Fruit fly (Drosophila melanogaster) whole organism, embryonic: ENCODE results near the gene obst-F.

Source experiments
- Atf3 ChIP-seq: fragments of 200-800 bp; sonication (Bioruptor generic); optimal IDR thresholded peaks from 3 replicates; lab custom pipeline; 2016; ENCODE audit warnings: missing biosample characterization, missing genetic modification characterization
- B-H2 ChIP-seq: fragments of 200-800 bp; sonication (Bioruptor generic); optimal IDR thresholded peaks from 2 replicates; lab custom pipeline; 2018; ENCODE audit warnings: missing biosample characterization, mild to moderate bottlenecking, missing genetic modification characterization
- CG12744 ChIP-seq: fragments of 200-800 bp; sonication (Bioruptor generic); optimal IDR thresholded peaks from 2 replicates; lab custom pipeline; 2016; ENCODE audit warnings: missing biosample characterization, missing genetic modification characterization
- CG13624 ChIP-seq: fragments of 200-800 bp; sonication (Bioruptor generic); optimal IDR thresholded peaks from 2 replicates; lab custom pipeline; 2016; ENCODE audit warnings: missing biosample characterization, missing genetic modification characterization
- CG13775 ChIP-seq: fragments of 200-800 bp; sonication (Bioruptor generic); optimal IDR thresholded peaks from 3 replicates; lab custom pipeline; 2017; ENCODE audit warnings: missing biosample characterization, mild to moderate bottlenecking, missing genetic modification characterization
- CG13894 ChIP-seq: fragments of 200-800 bp; sonication (Bioruptor generic); optimal IDR thresholded peaks from 3 replicates; lab custom pipeline; 2018; ENCODE audit warnings: missing biosample characterization, mild to moderate bottlenecking, missing genetic modification characterization, moderate library complexity
- CG15696 ChIP-seq: fragments of 200-800 bp; sonication (Bioruptor generic); optimal IDR thresholded peaks from 2 replicates; lab custom pipeline; 2019; ENCODE audit warnings: missing biosample characterization, mild to moderate bottlenecking, missing genetic modification characterization, moderate library complexity
- CG2889 ChIP-seq: fragments of 200-800 bp; sonication (Bioruptor generic); IDR thresholded peaks from 3 replicates; pipeline ENCODE4 v1.3.6; 2022; ENCODE audit warnings: missing biosample characterization, missing genetic modification characterization
- CG34376 ChIP-seq: fragments of 200-800 bp; sonication (Bioruptor generic); optimal IDR thresholded peaks from 2 replicates; lab custom pipeline; 2018; ENCODE audit warnings: missing biosample characterization, mild to moderate bottlenecking, missing genetic modification characterization
- CG4282 ChIP-seq: fragments of 200-800 bp; sonication (Bioruptor generic); optimal IDR thresholded peaks from 2 replicates; lab custom pipeline; 2016; ENCODE audit warnings: missing biosample characterization, missing genetic modification characterization
- CG4360 ChIP-seq: fragments of 200-800 bp; sonication (Bioruptor generic); IDR thresholded peaks from 2 replicates; pipeline ENCODE4 v1.3.6; 2022; ENCODE audit warnings: missing biosample characterization, missing genetic modification characterization
- CG4730 ChIP-seq: fragments of 200-800 bp; sonication (Bioruptor generic); IDR thresholded peaks from 2 replicates; pipeline ENCODE4 v1.3.6; 2022; ENCODE audit warnings: missing biosample characterization, missing genetic modification characterization
- CG6683 ChIP-seq: fragments of 200-800 bp; sonication (Bioruptor generic); optimal IDR thresholded peaks from 2 replicates; lab custom pipeline; 2017; ENCODE audit warnings: missing biosample characterization, mild to moderate bottlenecking, missing genetic modification characterization, missing genetic modification reagents
- CG6791 ChIP-seq: fragments of 200-800 bp; sonication (Bioruptor generic); IDR thresholded peaks from 3 replicates; pipeline ENCODE4 v1.3.6; 2022; ENCODE audit warnings: missing biosample characterization, missing genetic modification characterization; ENCODE audit not compliant: partially characterized antibody
- CG7745 ChIP-seq: fragments of 200-800 bp; sonication (Bioruptor generic); optimal IDR thresholded peaks from 2 replicates; lab custom pipeline; 2018; ENCODE audit warnings: missing biosample characterization, mild to moderate bottlenecking, missing genetic modification characterization, moderate library complexity
- CG8478 ChIP-seq: fragments of >200 bp; optimal IDR thresholded peaks from 2 replicates; lab custom pipeline; 2018
- CG9609 ChIP-seq: fragments of 200-800 bp; sonication (Bioruptor generic); optimal IDR thresholded peaks from 3 replicates; lab custom pipeline; 2016; ENCODE audit warnings: missing biosample characterization, missing genetic modification characterization
- E2f1 ChIP-seq: fragments of 200-800 bp; sonication (Bioruptor generic); IDR thresholded peaks from 2 replicates; pipeline ENCODE4 v1.3.6; 2022; ENCODE audit warnings: missing biosample characterization, missing genetic modification characterization
- Fer2 ChIP-seq: fragments of 200-800 bp; sonication (Bioruptor generic); optimal IDR thresholded peaks from 2 replicates; lab custom pipeline; 2018; ENCODE audit warnings: missing biosample characterization, mild to moderate bottlenecking, missing genetic modification characterization, moderate library complexity
- GATAe ChIP-seq: fragments of 200-800 bp; sonication (Bioruptor generic); conservative IDR thresholded peaks from 2 replicates; pipeline ENCODE4 v1.3.6; 2022; ENCODE audit warnings: missing biosample characterization, missing genetic modification characterization
- H2.0 ChIP-seq: fragments of 200-800 bp; sonication (Bioruptor generic); IDR thresholded peaks from 2 replicates; pipeline ENCODE4 v1.3.6; 2022; ENCODE audit warnings: missing biosample characterization, missing genetic modification characterization
- Hey ChIP-seq: fragments of 200-800 bp; sonication (Bioruptor generic); optimal IDR thresholded peaks from 3 replicates; lab custom pipeline; 2018; ENCODE audit warnings: missing biosample characterization, mild to moderate bottlenecking, missing genetic modification characterization
- MESR4 ChIP-seq: fragments of 200-800 bp; sonication (Bioruptor generic); optimal IDR thresholded peaks from 2 replicates; lab custom pipeline; 2018; ENCODE audit warnings: missing biosample characterization, mild to moderate bottlenecking, missing genetic modification characterization, moderate library complexity
- Myb ChIP-seq: fragments of 200-800 bp; sonication (Bioruptor generic); optimal IDR thresholded peaks from 2 replicates; lab custom pipeline; 2016; ENCODE audit warnings: missing biosample characterization, missing genetic modification characterization
- Poxn ChIP-seq: fragments of 200-800 bp; sonication (Bioruptor generic); IDR thresholded peaks from 2 replicates; pipeline ENCODE4 v1.3.6; 2022; ENCODE audit warnings: missing biosample characterization, missing genetic modification characterization
- Scr ChIP-seq: fragments of 200-800 bp; sonication (Bioruptor generic); IDR thresholded peaks from 2 replicates; pipeline ENCODE4 v1.3.6; 2022; ENCODE audit warnings: missing biosample characterization, missing genetic modification characterization; ENCODE audit not compliant: partially characterized antibody
- Sox102F ChIP-seq: fragments of 200-800 bp; sonication (Bioruptor generic); optimal IDR thresholded peaks from 2 replicates; lab custom pipeline; 2018; ENCODE audit warnings: missing biosample characterization, mild to moderate bottlenecking, missing genetic modification characterization, moderate library complexity
- Tbp ChIP-seq: fragments of >200 bp; optimal IDR thresholded peaks from 2 replicates; lab custom pipeline; 2018; ENCODE audit warnings: missing biosample characterization, missing genetic modification characterization
- ash1 ChIP-seq: fragments of 200-800 bp; sonication (Bioruptor generic); optimal IDR thresholded peaks from 2 replicates; lab custom pipeline; 2018; ENCODE audit warnings: missing biosample characterization, mild to moderate bottlenecking, missing genetic modification characterization
- az2 ChIP-seq: fragments of 200-800 bp; sonication (Bioruptor generic); optimal IDR thresholded peaks from 3 replicates; lab custom pipeline; 2016; ENCODE audit warnings: missing biosample characterization, missing genetic modification characterization
- bbx ChIP-seq: fragments of 200-800 bp; sonication (Bioruptor generic); IDR thresholded peaks from 2 replicates; pipeline ENCODE4 v1.3.6; 2022; ENCODE audit warnings: missing biosample characterization, missing genetic modification characterization; ENCODE audit not compliant: partially characterized antibody
- br ChIP-seq: fragments of >200 bp; optimal IDR thresholded peaks from 2 replicates; lab custom pipeline; 2017
- cad ChIP-seq: fragments of >200 bp; optimal IDR thresholded peaks from 2 replicates; lab custom pipeline; 2017; ENCODE audit warnings: missing biosample characterization, missing genetic modification characterization
- chn ChIP-seq: fragments of 200-800 bp; sonication (Bioruptor generic); optimal IDR thresholded peaks from 2 replicates; lab custom pipeline; 2016; ENCODE audit warnings: missing biosample characterization, missing genetic modification characterization
- dm ChIP-seq: fragments of 200-800 bp; sonication (Bioruptor generic); optimal IDR thresholded peaks from 3 replicates; lab custom pipeline; 2016; ENCODE audit warnings: missing biosample characterization, missing genetic modification characterization
- emc ChIP-seq: fragments of 200-800 bp; sonication (Bioruptor generic); optimal IDR thresholded peaks from 2 replicates; lab custom pipeline; 2016; ENCODE audit warnings: missing biosample characterization, missing genetic modification characterization
- en ChIP-seq: fragments of 200-800 bp; sonication (Bioruptor generic); optimal IDR thresholded peaks from 2 replicates; lab custom pipeline; 2016; ENCODE audit warnings: missing biosample characterization, missing genetic modification characterization
- hb ChIP-seq: fragments of 200-800 bp; sonication (Bioruptor generic); IDR thresholded peaks from 3 replicates; pipeline ENCODE4 v1.3.6; 2022; ENCODE audit warnings: missing biosample characterization, missing genetic modification characterization; ENCODE audit not compliant: partially characterized antibody
- luna ChIP-seq: fragments of 200-800 bp; sonication (Bioruptor generic); optimal IDR thresholded peaks from 2 replicates; lab custom pipeline; 2016; ENCODE audit warnings: missing biosample characterization, missing genetic modification characterization
- pho ChIP-seq: fragments of 200-800 bp; sonication (Bioruptor generic); optimal IDR thresholded peaks from 2 replicates; lab custom pipeline; 2016; ENCODE audit warnings: missing biosample characterization, missing genetic modification characterization
- pita ChIP-seq: fragments of 200-800 bp; sonication (Bioruptor generic); optimal IDR thresholded peaks from 2 replicates; lab custom pipeline; 2017; ENCODE audit warnings: missing biosample characterization, mild to moderate bottlenecking, missing genetic modification characterization
- pzg ChIP-seq: fragments of 200-800 bp; sonication (Bioruptor generic); optimal IDR thresholded peaks from 3 replicates; lab custom pipeline; 2018; ENCODE audit warnings: missing biosample characterization, mild to moderate bottlenecking, missing genetic modification characterization, moderate library complexity
- ranshi ChIP-seq: fragments of 200-800 bp; sonication (Bioruptor generic); IDR thresholded peaks from 2 replicates; pipeline ENCODE4 v1.3.6; 2022; ENCODE audit warnings: missing biosample characterization, missing genetic modification characterization
- sc ChIP-seq, 3 experiments: fragments of >200 bp in 2 of 3; fragments of 200-800 bp in 1 of 3; sonication (Bioruptor generic) in 1 of 3; optimal IDR thresholded peaks; 2 replicates in 2 of 3; 3 replicates in 1 of 3; lab custom pipeline; 2017; ENCODE audit warnings: mild to moderate bottlenecking in 1 of 3, missing biosample characterization in 1 of 3, missing genetic modification characterization in 1 of 3, missing genetic modification reagents in 1 of 3
- sd ChIP-seq: fragments of 200-800 bp; sonication (Bioruptor generic); optimal IDR thresholded peaks from 3 replicates; lab custom pipeline; 2018; ENCODE audit warnings: missing biosample characterization, mild to moderate bottlenecking, missing genetic modification characterization, moderate library complexity
- sens ChIP-seq: fragments of 200-800 bp; sonication (Bioruptor generic); peaks from one replicate; lab custom pipeline; 2016; ENCODE audit warnings: missing biosample characterization, missing genetic modification characterization
- sima ChIP-seq: fragments of 200-800 bp; sonication (Bioruptor generic); optimal IDR thresholded peaks from 2 replicates; lab custom pipeline; 2016; ENCODE audit warnings: missing biosample characterization, missing genetic modification characterization
- sisA ChIP-seq: fragments of 200-800 bp; sonication (Bioruptor generic); IDR thresholded peaks from 2 replicates; pipeline ENCODE4 v1.3.6; 2022; ENCODE audit warnings: missing biosample characterization, missing genetic modification characterization
- slou ChIP-seq: fragments of 200-800 bp; sonication (Bioruptor generic); optimal IDR thresholded peaks from 3 replicates; lab custom pipeline; 2016; ENCODE audit warnings: missing biosample characterization, missing genetic modification characterization
- stwl ChIP-seq: fragments of 200-800 bp; sonication (Bioruptor generic); optimal IDR thresholded peaks from 3 replicates; lab custom pipeline; 2018; ENCODE audit warnings: missing biosample characterization, mild to moderate bottlenecking, missing genetic modification characterization, moderate library complexity
- unpg ChIP-seq: fragments of 200-800 bp; sonication (Bioruptor generic); optimal IDR thresholded peaks from 3 replicates; lab custom pipeline; 2018; ENCODE audit warnings: missing biosample characterization, mild to moderate bottlenecking, missing genetic modification characterization, moderate library complexity

obst-F gene

dm6 chr3L:20185206-20185868 is 16.1 kb downstream of the obst-F start (continued):
- TF ChIP-seq hb, result no peak
- no peak for TF ChIP-seq stwl (tag; lab: Kevin White, UChicago)
- TF ChIP-seq CG8478 (lab: Kevin White, UChicago), result no peak
- peak; percentile 68 for TF ChIP-seq Sox102F
- peak; percentile 34 for TF ChIP-seq Myb (GFP tag; lab: Kevin White, UChicago)
- no peak for TF ChIP-seq emc (GFP tag; lab: Kevin White, UChicago)
- TF ChIP-seq Atf3 (GFP tag; lab: Kevin White, UChicago), result no peak
- TF ChIP-seq B-H2 (GFP tag; lab: Kevin White, UChicago), result peak; percentile 18
- no peak for TF ChIP-seq sima (GFP tag; lab: Kevin White, UChicago)
- no peak for TF ChIP-seq MESR4
- peak; percentile 4 for TF ChIP-seq Fer2 (tag; lab: Kevin White, UChicago)
- peak; percentile 56 for TF ChIP-seq CG13894 (tag; lab: Kevin White, UChicago)
- TF ChIP-seq CG15696, result no peak
- peak; percentile 79 for TF ChIP-seq sens
- TF ChIP-seq pita, result no peak
- no peak for TF ChIP-seq CG6791
- peak; percentile 75 for TF ChIP-seq CG13775 (GFP tag; lab: Kevin White, UChicago)
- no peak for TF ChIP-seq CG12744 (GFP tag; lab: Kevin White, UChicago)
- no peak for TF ChIP-seq Hey (tag; lab: Kevin White, UChicago)
- TF ChIP-seq CG2889 (GFP tag; lab: Robert Waterston, UW), result peak; percentile 62; the same call in 1 of the 3 replicates
- TF ChIP-seq pho, result peak; percentile 60
- no peak for TF ChIP-seq cad
- TF ChIP-seq chn (GFP tag; lab: Kevin White, UChicago), result peak; percentile 23
- TF ChIP-seq ranshi, result no peak
- TF ChIP-seq CG4282 (GFP tag; lab: Kevin White, UChicago), result no peak
- no peak for TF ChIP-seq sc (optimal IDR thresholded peaks at IDR 0.05; lab: Kevin White, UChicago)
- peak; percentile 4 for TF ChIP-seq sc (GFP tag; optimal IDR thresholded peaks at IDR 0.05; lab: Kevin White, UChicago)
- no peak for TF ChIP-seq pzg (GFP tag; lab: Kevin White, UChicago)
- TF ChIP-seq Poxn (GFP tag; lab: Robert Waterston, UW), result no peak
- no peak for TF ChIP-seq CG4360 (GFP tag; lab: Robert Waterston, UW)
- TF ChIP-seq CG34376, result no peak
- no peak for TF ChIP-seq ash1 (GFP tag; lab: Kevin White, UChicago)
- TF ChIP-seq H2.0 (GFP tag; lab: Robert Waterston, UW), result peak; percentile 61
- no peak for TF ChIP-seq luna
- no peak for TF ChIP-seq en (GFP tag; lab: Kevin White, UChicago)
- TF ChIP-seq E2f1 (GFP tag; lab: Robert Waterston, UW), result no peak
- TF ChIP-seq GATAe (GFP tag; lab: Robert Waterston, UW), result no peak
- TF ChIP-seq CG6683 (GFP tag; lab: Kevin White, UChicago), result peak; percentile 0
- TF ChIP-seq unpg, result peak; percentile 68
- no peak for TF ChIP-seq CG7745 (tag; lab: Kevin White, UChicago)
- TF ChIP-seq bbx (GFP tag; lab: Robert Waterston, UW), result no peak
- peak; percentile 40 for TF ChIP-seq az2 (GFP tag; lab: Kevin White, UChicago)
- TF ChIP-seq sisA (GFP tag; lab: Robert Waterston, UW), result peak; percentile 44; the same call in 1 of the 2 replicates
- TF ChIP-seq CG4730, result no peak
- peak; percentile 50 for TF ChIP-seq CG9609 (GFP tag; lab: Kevin White, UChicago)
- TF ChIP-seq slou (GFP tag; lab: Kevin White, UChicago), result no peak
- no peak for TF ChIP-seq Scr (GFP tag; lab: Robert Waterston, UW)
- TF ChIP-seq CG13624 (GFP tag; lab: Kevin White, UChicago), result peak; percentile 55
- TF ChIP-seq Tbp (GFP tag; lab: Kevin White, UChicago), result no peak
- no peak for TF ChIP-seq br (lab: Kevin White, UChicago)
- TF ChIP-seq sd (tag; lab: Kevin White, UChicago), result no peak
- no peak for TF ChIP-seq dm (GFP tag; lab: Kevin White, UChicago)
